Fruit fly (Drosophila melanogaster) whole organism, wandering third instar larva: ENCODE results near the gene Osi12.

Experiments
- Abd-B ChIP-seq: fragments of >200 bp; optimal IDR thresholded peaks from 2 replicates; lab custom pipeline; 2017; ENCODE audit warnings: missing biosample characterization, missing genetic modification characterization
- CG32264 ChIP-seq: fragments of 200-800 bp; sonication (Bioruptor generic); optimal IDR thresholded peaks from 2 replicates; lab custom pipeline; 2016; ENCODE audit warnings: missing biosample characterization, missing genetic modification characterization
- CG9705 ChIP-seq: fragments of 200-800 bp; sonication (Bioruptor generic); optimal IDR thresholded peaks from 2 replicates; lab custom pipeline; 2018; ENCODE audit warnings: missing biosample characterization, mild to moderate bottlenecking, missing genetic modification characterization
- CrebA ChIP-seq: fragments of 200-800 bp; sonication (Bioruptor generic); optimal IDR thresholded peaks from 2 replicates; lab custom pipeline; 2016; ENCODE audit warnings: missing biosample characterization, mild to moderate bottlenecking, missing genetic modification characterization, borderline replicate concordance
- Dfd ChIP-seq: fragments of >200 bp; optimal IDR thresholded peaks from 2 replicates; lab custom pipeline; 2017; ENCODE audit warnings: missing biosample characterization, missing genetic modification characterization
- Dif ChIP-seq: fragments of 200-275, 200-300 bp; sonication (Bioruptor generic); optimal IDR thresholded peaks from 2 replicates; lab custom pipeline; 2018; ENCODE audit warnings: missing biosample characterization, missing genetic modification characterization; ENCODE audit not compliant: partially characterized antibody
- GATAd ChIP-seq: sonication (Bioruptor generic); optimal IDR thresholded peaks from 2 replicates; lab custom pipeline; 2016; ENCODE audit warnings: missing biosample characterization, missing genetic modification characterization
- HLH106 ChIP-seq: fragments of 200-800 bp; optimal IDR thresholded peaks from 3 replicates; lab custom pipeline; 2019; ENCODE audit warnings: missing biosample characterization, mild to moderate bottlenecking, missing genetic modification characterization, moderate library complexity
- Hnf4 ChIP-seq: fragments of 200-800 bp; sonication (Bioruptor generic); optimal IDR thresholded peaks from 2 replicates; lab custom pipeline; 2016; ENCODE audit warnings: missing biosample characterization, mild to moderate bottlenecking, missing genetic modification characterization
- Hr78 ChIP-seq: fragments of >200 bp; optimal IDR thresholded peaks from 2 replicates; lab custom pipeline; 2017; ENCODE audit warnings: missing biosample characterization, missing genetic modification characterization
- Jra ChIP-seq: sonication (Bioruptor generic); optimal IDR thresholded peaks from 2 replicates; lab custom pipeline; 2016; ENCODE audit warnings: missing biosample characterization, missing genetic modification characterization
- Myc ChIP-seq: fragments of >200 bp; optimal IDR thresholded peaks from 2 replicates; lab custom pipeline; 2017
- N ChIP-seq: fragments of >200 bp; optimal IDR thresholded peaks from 2 replicates; lab custom pipeline; 2018; ENCODE audit warnings: missing biosample characterization, missing external identifiers, missing genetic modification characterization
- Rel ChIP-seq, 2 experiments: fragments of 200-800 bp; sonication (Bioruptor generic) in 1 of 2; optimal IDR thresholded peaks; 2 replicates in 1 of 2; 3 replicates in 1 of 2; lab custom pipeline; 2016 to 2019; ENCODE audit warnings: mild to moderate bottlenecking in 2 of 2, missing biosample characterization in 2 of 2, missing genetic modification characterization in 2 of 2, moderate library complexity in 1 of 2
- Sp1 ChIP-seq: fragments of 200-800 bp; sonication (Bioruptor generic); optimal IDR thresholded peaks from 3 replicates; lab custom pipeline; 2019; ENCODE audit warnings: missing biosample characterization, mild to moderate bottlenecking, missing genetic modification characterization, moderate library complexity
- Vsx2 ChIP-seq: fragments of 200-300, 225-300 bp; sonication (Bioruptor generic); optimal IDR thresholded peaks from 2 replicates; lab custom pipeline; 2018; ENCODE audit warnings: missing biosample characterization, missing genetic modification characterization; ENCODE audit not compliant: partially characterized antibody
- br ChIP-seq: fragments of 200-800 bp; sonication (Bioruptor generic); optimal IDR thresholded peaks from 2 replicates; lab custom pipeline; 2016; ENCODE audit warnings: missing biosample characterization, missing genetic modification characterization
- dl ChIP-seq, 2 experiments: fragments of 175-275, 200-275 bp in 1 of 2; fragments of 200-275 bp in 1 of 2; sonication (Bioruptor generic); optimal IDR thresholded peaks; lab custom pipeline; 2018; ENCODE audit warnings: mild to moderate bottlenecking in 2 of 2, missing biosample characterization in 2 of 2, missing genetic modification characterization in 2 of 2, moderate library complexity in 2 of 2; ENCODE audit not compliant: partially characterized antibody in 2 of 2, insufficient read depth in 1 of 2
- dmrt93B ChIP-seq: fragments of 200-800 bp; sonication (Bioruptor generic); optimal IDR thresholded peaks from 2 replicates; lab custom pipeline; 2018; ENCODE audit warnings: missing biosample characterization, mild to moderate bottlenecking, missing genetic modification characterization
- dsf ChIP-seq: sonication (Bioruptor generic); optimal IDR thresholded peaks from 2 replicates; lab custom pipeline; 2016; ENCODE audit warnings: missing biosample characterization, missing genetic modification characterization, borderline replicate concordance
- ey ChIP-seq: fragments of 200-800 bp; sonication (Bioruptor generic); optimal IDR thresholded peaks from 2 replicates; lab custom pipeline; 2016; ENCODE audit warnings: missing biosample characterization, missing genetic modification characterization
- fru ChIP-seq: fragments of 200-800 bp; sonication (Bioruptor generic); optimal IDR thresholded peaks from 3 replicates; lab custom pipeline; 2016; ENCODE audit warnings: missing biosample characterization, mild to moderate bottlenecking, missing genetic modification characterization
- h ChIP-seq: fragments of 200-800 bp; sonication (Bioruptor generic); optimal IDR thresholded peaks from 3 replicates; lab custom pipeline; 2016; ENCODE audit warnings: missing biosample characterization, mild to moderate bottlenecking, missing genetic modification characterization
- jim ChIP-seq: fragments of 175-275, 200-325 bp; sonication (Bioruptor generic); optimal IDR thresholded peaks from 2 replicates; lab custom pipeline; 2016; ENCODE audit warnings: missing biosample characterization, mild to moderate bottlenecking, missing genetic modification characterization
- lola ChIP-seq: fragments of >200 bp; optimal IDR thresholded peaks from 2 replicates; lab custom pipeline; 2017; ENCODE audit warnings: missing biosample characterization, missing genetic modification characterization
- pan ChIP-seq: fragments of >200 bp; optimal IDR thresholded peaks from 2 replicates; lab custom pipeline; 2017
- psq ChIP-seq: fragments of 200-800 bp; sonication (Bioruptor generic); optimal IDR thresholded peaks from 3 replicates; lab custom pipeline; 2017; ENCODE audit warnings: missing biosample characterization, mild to moderate bottlenecking, missing genetic modification characterization, moderate library complexity
- rgr ChIP-seq: fragments of 200-800 bp; sonication (Bioruptor generic); optimal IDR thresholded peaks from 3 replicates; lab custom pipeline; 2016; ENCODE audit warnings: missing biosample characterization, mild to moderate bottlenecking, missing genetic modification characterization
- sv ChIP-seq: fragments of 200-800 bp; sonication (Bioruptor generic); optimal IDR thresholded peaks from 3 replicates; lab custom pipeline; 2016; ENCODE audit warnings: missing biosample characterization, missing genetic modification characterization
- usp ChIP-seq: fragments of >200 bp; optimal IDR thresholded peaks from 2 replicates; lab custom pipeline; 2017; ENCODE audit warnings: missing biosample characterization, missing genetic modification characterization
- woc ChIP-seq: sonication (Bioruptor generic); optimal IDR thresholded peaks from 2 replicates; lab custom pipeline; 2016; ENCODE audit warnings: missing biosample characterization, mild to moderate bottlenecking, missing genetic modification characterization

Osi12 gene

DNA sequence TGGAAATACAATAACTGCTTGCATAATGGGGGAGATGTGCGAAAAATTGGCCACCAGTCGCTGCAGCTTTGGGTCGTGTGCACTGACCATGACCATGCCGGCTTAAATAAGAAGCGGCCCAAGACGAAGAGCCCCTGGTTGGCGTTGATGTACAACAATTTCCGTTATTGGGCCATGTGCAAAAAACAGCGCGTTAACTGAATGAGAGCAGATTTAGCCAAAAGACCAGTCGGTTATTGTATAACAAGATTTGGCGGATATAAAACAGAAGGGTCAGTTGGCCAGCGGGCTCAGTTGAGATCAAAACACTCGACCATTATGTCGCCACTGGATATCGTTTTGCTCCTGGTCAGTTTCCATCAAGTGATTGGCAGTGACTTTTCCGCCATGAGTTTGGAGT is 14.7 kb upstream of the Osi12 start, which contains the start of gene Osi10a:
Osi10a (plus strand) TSS at position 301 of the 400 bp plus-strand sequence.
- TF ChIP-seq Vsx2 (GFP tag; lab: Kevin White, UChicago): no peak
- no peak for TF ChIP-seq HLH106 (tag; lab: Kevin White, UChicago)
- no peak for TF ChIP-seq Hnf4 (GFP tag; lab: Kevin White, UChicago)
- TF ChIP-seq CG9705 (GFP tag; lab: Kevin White, UChicago): no peak
- no peak for TF ChIP-seq jim (GFP tag; lab: Kevin White, UChicago)
- TF ChIP-seq Hr78 (GFP tag; lab: Kevin White, UChicago): no peak
- TF ChIP-seq dl (GFP tag; optimal IDR thresholded peaks at IDR 0.05; lab: Kevin White, UChicago; ENCODE audit: insufficient read depth in 1 of 2, partially characterized antibody in 2 of 2): no peak
- TF ChIP-seq woc (GFP tag; lab: Kevin White, UChicago): no peak
- TF ChIP-seq h (GFP tag; lab: Kevin White, UChicago): no peak
- no peak for TF ChIP-seq Myc (lab: Kevin White, UChicago)
- TF ChIP-seq CG32264: no peak
- TF ChIP-seq usp (GFP tag; lab: Kevin White, UChicago): no peak
- no peak for TF ChIP-seq ey (GFP tag; lab: Kevin White, UChicago)

DNA sequence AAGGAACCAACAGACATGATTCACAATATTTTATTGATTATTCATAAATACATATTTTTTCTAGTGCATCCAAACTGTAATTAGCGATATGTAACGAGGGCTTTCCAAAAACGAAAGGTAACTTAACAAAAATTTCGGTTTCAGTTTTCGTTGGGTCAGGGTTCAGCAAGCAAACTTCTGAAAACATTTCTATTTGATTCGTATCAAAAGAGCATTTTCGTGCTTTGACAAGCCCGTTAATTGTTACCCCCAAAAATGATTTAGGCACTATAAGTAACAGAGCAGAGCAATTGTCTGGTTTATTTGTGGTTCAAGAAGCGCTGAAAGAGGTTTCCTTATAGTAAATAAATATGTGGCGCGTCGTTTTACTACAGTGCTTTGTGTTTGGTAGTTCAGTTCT is 12.4 kb upstream of the Osi12 start, which contains the start of gene Osi10b:
Osi10b (plus strand) TSS at position 301 of the 400 bp plus-strand sequence.
- TF ChIP-seq Dif (GFP tag; lab: Kevin White, UChicago): no peak
- no peak for TF ChIP-seq br
- no peak for TF ChIP-seq ey (GFP tag; lab: Kevin White, UChicago)
- no peak for TF ChIP-seq Sp1 (GFP tag; lab: Kevin White, UChicago)

DNA sequence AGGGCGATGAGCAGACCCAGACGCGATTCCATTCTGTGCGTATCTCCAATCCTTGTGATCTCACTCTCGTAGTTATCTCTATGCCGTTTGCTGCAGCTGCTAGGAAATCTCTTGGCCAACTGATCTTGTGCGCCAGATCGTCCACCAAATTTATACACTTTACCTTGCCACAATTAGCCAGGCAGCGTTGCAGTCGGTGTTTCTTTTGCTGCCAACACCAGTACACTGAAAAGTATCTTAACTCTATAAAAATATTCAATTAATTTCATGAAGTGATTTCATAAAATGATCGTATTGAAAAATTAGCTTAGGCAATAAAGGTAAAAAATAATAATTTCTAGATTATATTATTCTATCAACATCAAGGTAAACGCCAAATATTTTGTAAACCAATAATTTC is 9.7 kb upstream of the Osi12 start, which contains the start of gene Osi11:
Osi11 (minus strand) TSS at position 101 of the 400 bp plus-strand sequence.
- TF ChIP-seq Rel (GFP tag; optimal IDR thresholded peaks at IDR 0.05; lab: Kevin White, UChicago) (no peak), Rel (tag; optimal IDR thresholded peaks at IDR 0.05; lab: Kevin White, UChicago) (no peak), Dfd (GFP tag; lab: Kevin White, UChicago) (no peak), rgr (GFP tag; lab: Kevin White, UChicago) (no peak)

DNA sequence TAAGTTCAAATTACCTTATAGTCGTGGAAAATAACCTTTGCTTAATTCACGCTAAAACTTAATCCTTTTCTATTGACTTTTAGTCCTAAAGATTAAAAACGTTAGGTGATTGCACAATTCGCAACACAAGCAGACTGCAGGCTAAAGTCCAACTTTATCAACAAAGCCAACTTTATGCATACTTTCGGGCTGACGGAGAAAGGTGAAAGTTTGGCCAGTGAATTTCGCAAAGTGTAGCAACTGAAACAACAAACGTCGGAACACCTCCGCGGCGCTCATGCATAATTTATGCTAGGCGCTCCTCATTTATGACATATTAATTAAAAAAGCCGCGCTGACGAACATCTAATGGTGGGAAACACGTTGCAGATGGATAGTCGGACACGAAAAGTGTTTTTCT is 8.3 kb upstream of the Osi12 start:
- TF ChIP-seq N (GFP tag; lab: Kevin White, UChicago) (no peak), fru (GFP tag; lab: Kevin White, UChicago) (no peak), pan (lab: Kevin White, UChicago) (no peak), dl (GFP tag; optimal IDR thresholded peaks at IDR 0.05; lab: Kevin White, UChicago; ENCODE audit: insufficient read depth in 1 of 2, partially characterized antibody in 2 of 2) (no peak), Jra (GFP tag; lab: Kevin White, UChicago) (no peak), Myc (lab: Kevin White, UChicago) (no peak), dsf (GFP tag; lab: Kevin White, UChicago) (no peak), CrebA (GFP tag; lab: Kevin White, UChicago) (no peak), dmrt93B (GFP tag; lab: Kevin White, UChicago) (no peak), Abd-B (GFP tag; lab: Kevin White, UChicago) (no peak), Dfd (GFP tag; lab: Kevin White, UChicago) (no peak), ey (GFP tag; lab: Kevin White, UChicago) (no peak), sv (GFP tag; lab: Kevin White, UChicago) (no peak), jim (GFP tag; lab: Kevin White, UChicago) (no peak), psq (no peak), GATAd (GFP tag; lab: Kevin White, UChicago) (no peak)
- TF ChIP-seq, all 38 proteins: peak for 0

DNA sequence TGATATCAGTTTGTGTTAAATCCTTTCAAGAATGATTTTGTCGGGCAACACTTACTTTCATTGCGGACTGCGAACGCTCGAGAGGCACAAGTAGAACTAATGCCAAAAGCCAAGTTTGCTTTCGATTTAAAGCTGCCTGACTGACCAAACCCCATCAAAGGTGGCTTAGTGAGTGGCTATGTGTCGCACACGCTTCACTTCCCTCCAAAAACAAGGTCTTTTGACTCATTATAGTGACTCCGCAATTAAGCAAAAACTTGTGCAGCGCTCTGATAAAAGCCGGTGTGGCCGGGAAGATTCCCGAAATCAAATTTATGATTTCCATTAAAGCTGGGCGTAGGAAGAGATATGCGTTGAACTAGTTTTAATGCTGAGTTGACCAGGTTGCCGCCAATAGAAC is 6.8 kb downstream of the Osi12 start, which contains the start of gene CG15597:
CG15597 (minus strand) TSS at position 101 of the 400 bp plus-strand sequence.
- TF ChIP-seq dmrt93B (GFP tag; lab: Kevin White, UChicago) (no peak), sv (GFP tag; lab: Kevin White, UChicago) (no peak), br (no peak), Dif (GFP tag; lab: Kevin White, UChicago) (no peak), lola (GFP tag; lab: Kevin White, UChicago) (no peak), CrebA (GFP tag; lab: Kevin White, UChicago) (no peak)
